Worm (Caenorhabditis elegans) whole organism, late embryonic: Measurements from ENCODE around the gene pab-2.
A peak's percentile ranks its signal among the peaks of the same experiment; 100 is the strongest.

Experiments
- F13H6.1 ChIP-seq: sonication (generic microtip); optimal IDR thresholded peaks from 2 replicates; lab custom pipeline; 2016; ENCODE audit warnings: missing genetic modification characterization, missing compliant biosample characterization
- Y22D7AL.16 ChIP-seq: sonication (generic microtip); optimal IDR thresholded peaks from 2 replicates; lab custom pipeline; 2016; ENCODE audit warnings: missing genetic modification characterization, missing compliant biosample characterization
- ahr-1 ChIP-seq: sonication (generic microtip); optimal IDR thresholded peaks from 2 replicates; lab custom pipeline; 2016; ENCODE audit warnings: missing genetic modification characterization, missing compliant biosample characterization
- ceh-18 ChIP-seq: sonication (generic microtip); optimal IDR thresholded peaks from 2 replicates; lab custom pipeline; 2016; ENCODE audit warnings: missing genetic modification characterization, missing compliant biosample characterization
- ceh-19 ChIP-seq: fragments of 200-800 bp; sonication (Bioruptor generic); optimal IDR thresholded peaks from 2 replicates; lab custom pipeline; 2018; ENCODE audit warnings: mild to moderate bottlenecking, missing genetic modification characterization, missing compliant biosample characterization
- ceh-2 ChIP-seq: sonication (generic microtip); optimal IDR thresholded peaks from 2 replicates; lab custom pipeline; 2016; ENCODE audit warnings: missing genotype, missing genetic modification characterization, missing compliant biosample characterization
- ceh-22 ChIP-seq: sonication (generic microtip); optimal IDR thresholded peaks from 2 replicates; lab custom pipeline; 2017; ENCODE audit warnings: missing biosample characterization, missing genetic modification characterization
- ceh-31 ChIP-seq: sonication (generic microtip); optimal IDR thresholded peaks from 2 replicates; lab custom pipeline; 2016; ENCODE audit warnings: missing genetic modification characterization, missing compliant biosample characterization
- ceh-34 ChIP-seq: sonication (generic microtip); optimal IDR thresholded peaks from 2 replicates; lab custom pipeline; 2016; ENCODE audit warnings: mild to moderate bottlenecking, missing genetic modification characterization, missing compliant biosample characterization
- ceh-48 ChIP-seq: sonication (generic microtip); optimal IDR thresholded peaks from 2 replicates; lab custom pipeline; 2016; ENCODE audit warnings: missing genetic modification characterization, inconsistent platforms, missing compliant biosample characterization
- ceh-6 ChIP-seq: fragments of 200-800 bp; sonication (Bioruptor generic); optimal IDR thresholded peaks from 2 replicates; lab custom pipeline; 2018; ENCODE audit warnings: mild to moderate bottlenecking, missing genetic modification characterization, missing compliant biosample characterization
- dve-1 ChIP-seq: sonication (generic microtip); optimal IDR thresholded peaks from 2 replicates; lab custom pipeline; 2017; ENCODE audit warnings: antibody characterized with exemption, mild to moderate bottlenecking, missing genetic modification characterization, missing compliant biosample characterization
- elt-2 ChIP-seq: sonication (generic microtip); optimal IDR thresholded peaks from 2 replicates; lab custom pipeline; 2016; ENCODE audit warnings: missing genetic modification reagents, missing genetic modification characterization, missing compliant biosample characterization
- elt-4 ChIP-seq: sonication (generic microtip); optimal IDR thresholded peaks from 2 replicates; lab custom pipeline; 2016; ENCODE audit warnings: missing genetic modification characterization, missing compliant biosample characterization
- ets-4 ChIP-seq: sonication (generic microtip); optimal IDR thresholded peaks from 2 replicates; lab custom pipeline; 2016; ENCODE audit warnings: missing genetic modification characterization, missing compliant biosample characterization
- hlh-30 ChIP-seq: sonication (generic microtip); optimal IDR thresholded peaks from 2 replicates; lab custom pipeline; 2017; ENCODE audit warnings: antibody characterized with exemption, missing genetic modification characterization, missing compliant biosample characterization; ENCODE audit not compliant: insufficient read depth
- hlh-8 ChIP-seq: sonication (generic microtip); optimal IDR thresholded peaks from 2 replicates; lab custom pipeline; 2016; ENCODE audit warnings: missing genotype, missing genetic modification characterization, missing compliant biosample characterization
- lin-11 ChIP-seq: fragments of 200-800 bp; sonication (Bioruptor generic); optimal IDR thresholded peaks from 2 replicates; lab custom pipeline; 2018; ENCODE audit warnings: mild to moderate bottlenecking, missing genetic modification characterization, missing compliant biosample characterization
- nfya-1 ChIP-seq: sonication (generic microtip); optimal IDR thresholded peaks from 2 replicates; lab custom pipeline; 2017; ENCODE audit warnings: missing genetic modification characterization, mild to moderate bottlenecking, missing compliant biosample characterization, antibody characterized with exemption, moderate library complexity
- nhr-232 ChIP-seq: sonication (generic microtip); optimal IDR thresholded peaks from 2 replicates; lab custom pipeline; 2016; ENCODE audit warnings: missing genetic modification characterization, missing compliant biosample characterization
- npax-4 ChIP-seq: sonication (generic microtip); optimal IDR thresholded peaks from 2 replicates; lab custom pipeline; 2016; ENCODE audit warnings: missing genetic modification characterization, missing compliant biosample characterization
- odd-2 ChIP-seq: sonication (generic microtip); optimal IDR thresholded peaks from 2 replicates; lab custom pipeline; 2017; ENCODE audit warnings: antibody characterized with exemption, mild to moderate bottlenecking, missing genetic modification characterization, missing compliant biosample characterization
- pqm-1 ChIP-seq: sonication (generic microtip); optimal IDR thresholded peaks from 2 replicates; lab custom pipeline; 2016; ENCODE audit warnings: missing genetic modification characterization, missing compliant biosample characterization
- pros-1 ChIP-seq: fragments of 150-350 bp; optimal IDR thresholded peaks from 2 replicates; lab custom pipeline; 2014; ENCODE audit warnings: missing biosample characterization, missing genetic modification reagents, missing genetic modification characterization
- ref-2 ChIP-seq: sonication (generic microtip); optimal IDR thresholded peaks from 2 replicates; lab custom pipeline; 2016; ENCODE audit warnings: missing genetic modification characterization, missing compliant biosample characterization
- sdc-2 ChIP-seq: sonication (generic microtip); optimal IDR thresholded peaks from 2 replicates; lab custom pipeline; 2016; ENCODE audit warnings: missing genotype, missing genetic modification characterization, missing compliant biosample characterization
- sox-2 ChIP-seq: fragments of 200-800 bp; sonication (Bioruptor generic); IDR thresholded peaks from 2 replicates; pipeline ENCODE4 v1.3.6; 2022; ENCODE audit warnings: missing genetic modification reagents, missing genetic modification characterization, missing compliant biosample characterization
- syd-9 ChIP-seq: sonication (generic microtip); optimal IDR thresholded peaks from 2 replicates; lab custom pipeline; 2016; ENCODE audit warnings: mild to moderate bottlenecking, missing genetic modification characterization, moderate library complexity, missing compliant biosample characterization
- unc-3 ChIP-seq, 2 experiments: fragments of 200-800 bp in 1 of 2; sonication (Bioruptor generic) in 1 of 2; sonication (generic microtip) in 1 of 2; conservative IDR thresholded peaks in 1 of 2; optimal IDR thresholded peaks in 1 of 2; 2 replicates each; pipeline versions ENCODE4 v1.3.6 to Lab custom; 2016 to 2022; ENCODE audit warnings: missing compliant biosample characterization in 2 of 2, missing genetic modification characterization in 2 of 2, missing genetic modification reagents in 1 of 2
- unc-42 ChIP-seq: sonication (generic microtip); optimal IDR thresholded peaks from 2 replicates; lab custom pipeline; 2016; ENCODE audit warnings: missing genotype, missing genetic modification characterization, missing compliant biosample characterization
- unc-55 ChIP-seq: sonication (generic microtip); optimal IDR thresholded peaks from 2 replicates; lab custom pipeline; 2017; ENCODE audit warnings: missing biosample characterization, missing genetic modification reagents, missing genetic modification characterization
- unc-86 ChIP-seq: sonication (generic microtip); optimal IDR thresholded peaks from 2 replicates; lab custom pipeline; 2016; ENCODE audit warnings: missing genetic modification characterization, missing compliant biosample characterization
- zip-5 ChIP-seq: sonication (generic microtip); optimal IDR thresholded peaks from 2 replicates; lab custom pipeline; 2016; ENCODE audit warnings: missing genetic modification characterization, missing compliant biosample characterization

The pab-2 gene

ce11 chrX:13532424-13533309 lies 5.5 kb upstream of the pab-2 start, which contains the start of gene acr-12 (continued):
- TF ChIP-seq ceh-19 (GFP tag; lab: Kevin White, UChicago) (no peak), ahr-1 (tag; lab: Kevin White, UChicago) (no peak), ceh-2 (no peak), npax-4 (tag; lab: Kevin White, UChicago) (no peak), F13H6.1 (tag; lab: Kevin White, UChicago) (no peak), Y22D7AL.16 (tag; lab: Kevin White, UChicago) (no peak), zip-5 (tag; lab: Kevin White, UChicago) (no peak), sox-2 (GFP tag; lab: Robert Waterston, UW) (no peak), sdc-2 (tag; lab: Kevin White, UChicago) (peak; percentile 21), nhr-232 (tag; lab: Kevin White, UChicago) (no peak), elt-4 (no peak)

ce11 chrX:13530015-13530778 lies 3.0 kb upstream of the pab-2 start:
- no peak for TF ChIP-seq unc-86 (tag; lab: Kevin White, UChicago)

ce11 chrX:13528630-13529138 lies 1.5 kb upstream of the pab-2 start, which contains the start of gene F18H3.4:
Gene F18H3.4, plus strand, starts transcription at chrX:13529088.
- TF ChIP-seq ahr-1 (tag; lab: Kevin White, UChicago), result no peak
- peak; percentile 27 for TF ChIP-seq elt-2 (tag; lab: Kevin White, UChicago)
- TF ChIP-seq pqm-1 (tag; lab: Kevin White, UChicago), result peak; percentile 1

ce11 chrX:13526219-13527218 lies 696 bp downstream of the pab-2 start:
- TF ChIP-seq unc-55 (GFP tag; lab: Kevin White, UChicago) (peak; percentile 45), odd-2 (no peak), pros-1 (no peak), unc-3 (GFP tag; conservative IDR thresholded peaks at IDR 0.05; lab: Robert Waterston, UW) (no peak), unc-3 (tag; optimal IDR thresholded peaks at IDR 0.05; lab: Kevin White, UChicago) (no peak), syd-9 (no peak), ceh-48 (tag; lab: Kevin White, UChicago) (no peak), nfya-1 (tag; lab: Kevin White, UChicago) (peak; percentile 66)

ce11 chrX:13525094-13525493 lies 2.1 kb downstream of the pab-2 start:
- peak; percentile 16 for TF ChIP-seq hlh-30 (tag; lab: Kevin White, UChicago)
- TF ChIP-seq ahr-1 (tag; lab: Kevin White, UChicago), result no peak

ce11 chrX:13518861-13519713 lies 8.1 kb downstream of the pab-2 start, which contains the start of the genes cdk-4 and F18H3.1:
Gene cdk-4, minus strand, starts transcription at chrX:13518911.
Gene F18H3.1, plus strand, starts transcription at chrX:13519663.
- TF ChIP-seq ets-4 (tag; lab: Kevin White, UChicago) (no peak), lin-11 (tag; lab: Kevin White, UChicago) (no peak), unc-42 (peak; percentile 16), ceh-18 (tag; lab: Kevin White, UChicago) (no peak), Y22D7AL.16 (tag; lab: Kevin White, UChicago) (no peak), nfya-1 (tag; lab: Kevin White, UChicago) (peak; percentile 41), ceh-31 (tag; lab: Kevin White, UChicago) (peak; percentile 66), sdc-2 (tag; lab: Kevin White, UChicago) (peak; percentile 84), ceh-34 (tag; lab: Kevin White, UChicago) (peak; percentile 4), hlh-8 (tag; lab: Kevin White, UChicago) (no peak), ceh-19 (GFP tag; lab: Kevin White, UChicago) (no peak), unc-55 (GFP tag; lab: Kevin White, UChicago) (peak; percentile 60), dve-1 (tag; lab: Kevin White, UChicago) (no peak), ceh-6 (GFP tag; lab: Kevin White, UChicago) (no peak), hlh-30 (tag; lab: Kevin White, UChicago) (peak; percentile 23), ref-2 (tag; lab: Kevin White, UChicago) (peak; percentile 75), ceh-22 (tag; lab: Kevin White, UChicago) (peak; percentile 4)
